Fruit fly (Drosophila melanogaster) S2 (cell line): ENCODE results near the gene CG10631.

Experiments
- CG8478 ChIP-seq: fragments of >200 bp; optimal IDR thresholded peaks from 2 replicates; lab custom pipeline; 2018
- CTCF ChIP-seq, 2 experiments: fragments of >200 bp; optimal IDR thresholded peaks; 2 replicates each; lab custom pipeline; 2018

DNA sequence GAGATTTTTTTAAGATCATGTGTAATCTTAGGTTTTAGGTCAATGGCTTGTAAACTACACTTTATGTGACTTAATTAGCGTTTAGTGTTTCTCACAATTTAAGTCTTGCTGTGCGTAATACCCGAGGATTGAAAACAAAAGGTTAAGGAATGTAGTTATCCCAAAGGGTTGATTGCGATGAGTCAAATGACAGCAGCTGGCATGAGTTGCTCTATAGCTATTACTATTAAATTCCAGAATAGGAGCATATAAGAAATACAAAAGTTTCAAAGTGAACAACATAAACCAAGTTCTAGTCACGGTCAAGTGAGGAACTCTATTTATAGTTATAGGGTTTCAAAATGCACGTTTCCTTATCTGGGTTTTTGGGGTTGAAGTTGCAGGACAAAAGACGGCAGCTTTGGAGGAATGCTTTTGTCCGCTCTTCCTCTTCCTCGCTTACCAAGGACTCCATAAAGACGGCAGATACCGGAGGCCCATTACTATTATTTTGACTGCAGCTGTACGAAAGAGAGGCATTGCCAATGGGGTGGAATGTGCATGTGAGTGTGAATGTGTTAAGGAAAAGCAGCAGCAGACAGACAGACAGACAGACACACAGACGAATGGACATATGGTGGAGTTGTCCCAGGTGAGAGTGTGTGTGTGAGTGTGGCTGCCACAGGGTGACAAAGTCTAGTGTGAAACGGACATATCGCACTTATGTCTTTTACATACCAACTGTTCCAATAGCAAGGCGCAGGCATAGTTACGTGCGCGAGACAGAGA is 34.0 kb upstream of the CG10631 start:
- TF ChIP-seq CTCF (optimal IDR thresholded peaks at IDR 0.05; lab: Kevin White, UChicago) (no peak), CG8478 (lab: Kevin White, UChicago) (no peak)
